Worm (Caenorhabditis elegans): ENCODE results near the gene C35D10.5.
A peak's percentile ranks its signal among the peaks of the same experiment; 100 is the strongest.

C35D10.5 gene

DNA sequence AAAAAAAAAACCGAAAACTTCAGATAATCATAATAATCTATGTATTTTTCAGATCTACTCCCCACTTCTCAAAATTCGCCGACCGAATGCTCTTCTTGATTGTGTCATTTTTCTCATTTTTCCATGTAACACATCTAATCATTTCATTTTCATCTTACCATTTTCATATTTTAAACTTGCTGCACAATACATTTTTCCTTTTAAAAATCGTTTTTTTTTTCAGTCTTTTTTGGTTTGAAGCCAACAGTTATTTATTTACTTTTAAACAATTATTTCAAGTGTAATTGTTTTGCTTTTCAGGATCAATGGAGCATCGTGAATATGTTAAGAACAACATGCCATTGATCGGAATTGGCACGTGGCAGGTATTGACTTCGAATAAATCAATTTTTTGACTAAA lies 3.1 kb upstream of the C35D10.5 start, which contains the start of gene C35D10.6:
C35D10.6 (plus strand) TSS at position 301 of the 400 bp plus-strand sequence.
- TF ChIP-seq efl-1 (optimal IDR thresholded peaks at IDR 0.05) (no peak), efl-1 (GFP tag; optimal IDR thresholded peaks at IDR 0.05 in 1 of 2) (peak in 1 of 2 experiments; percentile 76), egl-13 (tag; optimal IDR thresholded peaks at IDR 0.05) (no peak)

- TF ChIP-seq ceh-88 (GFP tag; IDR thresholded peaks at IDR 0.05) = no peak
- no peak for TF ChIP-seq nhr-28 (tag; optimal IDR thresholded peaks at IDR 0.05)
These were observed 976 bp downstream of the C35D10.5 start, which contains the start of gene coq-8 for ce11 chrIII:4863127-4863526. TSS of gene coq-8 (plus strand) at chrIII:4863427.

ce11 chrIII:4866762-4867161 lies 4.6 kb downstream of the C35D10.5 start, which contains the start of gene C35D10.17:
TSS of gene C35D10.17 (plus strand) at chrIII:4867062.
- no peak for TF ChIP-seq C34B4.2 (tag; optimal IDR thresholded peaks at IDR 0.05)
- TF ChIP-seq ama-1 (optimal IDR thresholded peaks at IDR 0.05) = no peak
- TF ChIP-seq lin-13 (GFP tag; optimal IDR thresholded peaks at IDR 0.05) = no peak
- TF ChIP-seq nhr-47 (tag; optimal IDR thresholded peaks at IDR 0.05) = no peak
- TF ChIP-seq F16B12.6 (tag; optimal IDR thresholded peaks at IDR 0.05) = no peak
- no peak for TF ChIP-seq unc-86 (tag; optimal IDR thresholded peaks at IDR 0.05)
- TF ChIP-seq nhr-76 (tag; optimal IDR thresholded peaks at IDR 0.05) = no peak
- TF ChIP-seq ceh-63 (GFP tag; optimal IDR thresholded peaks at IDR 0.05) = no peak
- no peak for TF ChIP-seq mef-2 (tag; optimal IDR thresholded peaks at IDR 0.05)
- TF ChIP-seq pqm-1 (tag; optimal IDR thresholded peaks at IDR 0.05) = no peak
- no peak for TF ChIP-seq nhr-85 (tag)
- no peak for TF ChIP-seq hlh-4 (tag; optimal IDR thresholded peaks at IDR 0.05)
- no peak for TF ChIP-seq nhr-71 (tag; optimal IDR thresholded peaks at IDR 0.05)

ce11 chrIII:4868643-4869042 lies 6.5 kb downstream of the C35D10.5 start, which contains the start of the genes msd-4 and C35D10.3:
TSS of gene msd-4 (minus strand) at chrIII:4868743.
TSS of gene C35D10.3 (plus strand) at chrIII:4868921.
- TF ChIP-seq ztf-11 (tag; optimal IDR thresholded peaks at IDR 0.05) (no peak), ceh-8 (GFP tag; optimal IDR thresholded peaks at IDR 0.05) (no peak)

DNA sequence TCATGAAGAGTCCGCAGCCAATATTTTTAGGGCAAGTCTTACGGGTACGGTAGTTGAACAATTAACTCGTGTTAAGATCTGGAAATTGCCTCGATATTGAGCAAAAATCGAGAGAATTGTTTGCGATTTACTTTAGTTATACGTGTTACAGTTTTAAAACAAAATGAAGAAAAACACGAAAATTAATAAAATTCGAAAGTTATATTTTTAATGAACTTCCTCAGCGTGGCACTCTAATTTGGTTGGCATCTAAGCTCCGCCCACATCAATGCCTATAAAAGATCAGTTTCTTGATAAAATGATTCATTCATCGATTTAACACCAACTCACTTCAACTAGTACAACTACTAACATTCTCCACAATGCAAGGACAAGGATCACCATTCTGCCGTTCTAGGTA lies 8.3 kb downstream of the C35D10.5 start, which contains the start of gene gipc-1:
gipc-1 (plus strand) TSS at position 301 of the 400 bp plus-strand sequence.
- no peak for TF ChIP-seq lin-35 (GFP tag; optimal IDR thresholded peaks at IDR 0.05)
- TF ChIP-seq irx-1 (tag; optimal IDR thresholded peaks at IDR 0.05) = no peak
- no peak for TF ChIP-seq lin-39 (tag; optimal IDR thresholded peaks at IDR 0.05)
- TF ChIP-seq nhr-12 (tag; optimal IDR thresholded peaks at IDR 0.05) = no peak
- no peak for TF ChIP-seq ets-5 (GFP tag; IDR thresholded peaks at IDR 0.05)
- TF ChIP-seq mef-2 (tag; optimal IDR thresholded peaks at IDR 0.05) = no peak
- TF ChIP-seq lsy-2 (tag; optimal IDR thresholded peaks at IDR 0.05) = no peak
- TF ChIP-seq ceh-8 (GFP tag; optimal IDR thresholded peaks at IDR 0.05) = no peak
- TF ChIP-seq pax-3 (tag; optimal IDR thresholded peaks at IDR 0.05) = no peak
- TF ChIP-seq lir-3 (tag; optimal IDR thresholded peaks at IDR 0.05; ENCODE audit: poor library complexity) = no peak
- TF ChIP-seq elt-3 (tag; optimal IDR thresholded peaks at IDR 0.05) = no peak
- TF ChIP-seq nhr-85 (tag) = no peak
- TF ChIP-seq alr-1 (tag; optimal IDR thresholded peaks at IDR 0.05; ENCODE audit: borderline replicate concordance) = no peak
- no peak for TF ChIP-seq unc-30 (tag; optimal IDR thresholded peaks at IDR 0.05)
- no peak for TF ChIP-seq nhr-237 (tag; optimal IDR thresholded peaks at IDR 0.05)

DNA sequence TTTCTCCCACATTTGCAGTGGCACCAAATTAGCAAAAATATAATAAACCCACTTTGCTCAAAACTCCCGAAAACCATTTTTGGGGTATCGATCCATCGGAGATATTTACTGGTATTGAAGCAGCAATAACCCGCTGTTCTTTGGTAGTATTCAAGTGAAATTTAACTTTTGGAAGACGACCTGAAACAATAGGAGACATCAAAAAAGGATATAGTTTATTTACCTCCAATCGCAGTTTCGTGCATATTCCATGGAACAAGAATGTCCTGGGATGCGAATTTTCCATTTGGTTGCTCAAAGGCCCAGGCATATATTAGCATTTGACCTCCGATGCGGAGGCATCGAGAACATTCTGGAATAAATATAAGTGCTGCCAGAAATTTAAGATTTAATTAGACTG lies 11.2 kb downstream of the C35D10.5 start:
- no peak for TF ChIP-seq blmp-1 (tag; optimal IDR thresholded peaks at IDR 0.05)
- no peak for TF ChIP-seq unc-98 (GFP tag; IDR thresholded peaks at IDR 0.05)

Data from whole organism, L1 larva.